Fruit fly (Drosophila melanogaster) whole organism, wandering third instar larva: ENCODE results near the gene topi.

Experiments used
- GATAd ChIP-seq: sonication (Bioruptor generic); optimal IDR thresholded peaks from 2 replicates; lab custom pipeline; 2016; ENCODE audit warnings: missing biosample characterization, missing genetic modification characterization
- Hr78 ChIP-seq: fragments of >200 bp; optimal IDR thresholded peaks from 2 replicates; lab custom pipeline; 2017; ENCODE audit warnings: missing biosample characterization, missing genetic modification characterization
- psq ChIP-seq: fragments of 200-800 bp; sonication (Bioruptor generic); optimal IDR thresholded peaks from 3 replicates; lab custom pipeline; 2017; ENCODE audit warnings: missing biosample characterization, mild to moderate bottlenecking, missing genetic modification characterization, moderate library complexity

DNA sequence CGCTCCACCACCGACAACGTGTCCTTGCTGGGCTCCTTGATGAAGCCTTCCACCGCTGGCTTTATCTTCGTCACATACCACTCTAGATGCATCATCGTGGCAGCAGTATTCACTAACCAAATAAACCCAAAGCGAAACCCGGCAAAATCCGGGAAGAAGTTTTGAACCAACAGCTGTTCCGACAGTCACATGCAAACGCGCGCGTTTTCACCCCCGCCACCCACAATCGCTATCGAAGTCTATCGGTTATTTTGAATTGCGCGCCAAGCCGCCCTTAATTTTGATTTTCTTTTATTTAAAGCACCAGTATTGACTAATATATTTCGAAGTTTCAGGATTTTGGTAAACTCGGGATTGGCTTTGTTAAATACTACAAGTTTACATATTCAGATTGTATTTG lies 20.4 kb upstream of the topi start, which contains the start of gene Tti1:
- no peak for TF ChIP-seq psq (GFP tag; lab: Kevin White, UChicago)
- TF ChIP-seq Hr78 (GFP tag; lab: Kevin White, UChicago) = no peak
- TF ChIP-seq GATAd (GFP tag; lab: Kevin White, UChicago) = no peak
